Fruit fly (Drosophila melanogaster): ENCODE data around the gene Set8.

DNA sequence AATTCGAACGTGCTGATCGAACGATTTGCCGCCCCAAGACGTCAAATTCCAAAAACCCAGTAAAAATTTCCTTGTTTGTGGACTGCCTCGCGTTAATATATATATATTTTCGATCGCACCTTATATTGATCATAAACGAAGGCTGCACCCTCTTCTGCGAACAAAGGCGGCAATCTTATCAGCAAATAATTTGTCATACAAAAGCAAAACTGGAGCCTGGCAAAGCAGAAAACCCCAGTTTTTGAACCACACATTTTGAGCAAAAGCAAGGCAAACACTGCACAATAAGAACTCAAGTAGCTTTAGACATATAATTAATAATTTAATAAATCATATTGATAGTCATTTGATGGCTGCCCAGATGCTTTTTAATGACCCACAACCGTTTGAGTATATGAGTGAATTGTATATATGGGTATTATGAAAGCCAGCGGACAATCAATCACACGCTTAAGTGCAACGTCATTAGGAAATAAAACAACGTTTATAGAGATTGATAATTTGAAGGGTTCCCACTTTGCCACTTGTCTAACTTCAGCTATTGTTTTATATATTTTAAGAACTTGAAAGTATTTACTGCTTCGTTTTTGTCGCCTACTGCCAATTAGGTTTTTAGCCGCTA is 21.3 kb upstream of the Set8 start:
- TF ChIP-seq Snoo (tag; optimal IDR thresholded peaks at IDR 0.05) (no peak), EcR (GFP tag; optimal IDR thresholded peaks at IDR 0.05) (no peak), CG13204 (GFP tag; optimal IDR thresholded peaks at IDR 0.05) (no peak), CG12605 (GFP tag; IDR thresholded peaks at IDR 0.05) (no peak), CG34367 (tag; optimal IDR thresholded peaks at IDR 0.05) (no peak), Pif1B (GFP tag; optimal IDR thresholded peaks at IDR 0.05) (no peak), CG8159 (tag; optimal IDR thresholded peaks at IDR 0.05) (no peak), rn (GFP tag; IDR thresholded peaks at IDR 0.05) (no peak), fd96Ca (GFP tag; IDR thresholded peaks at IDR 0.05) (no peak), CG32121 (GFP tag; IDR thresholded peaks at IDR 0.05) (no peak), CG10348 (GFP tag; IDR thresholded peaks at IDR 0.05) (no peak), D1 (tag; optimal IDR thresholded peaks at IDR 0.05) (no peak)
